Worm (Caenorhabditis elegans): ENCODE data around the gene C25F9.15.

DNA sequence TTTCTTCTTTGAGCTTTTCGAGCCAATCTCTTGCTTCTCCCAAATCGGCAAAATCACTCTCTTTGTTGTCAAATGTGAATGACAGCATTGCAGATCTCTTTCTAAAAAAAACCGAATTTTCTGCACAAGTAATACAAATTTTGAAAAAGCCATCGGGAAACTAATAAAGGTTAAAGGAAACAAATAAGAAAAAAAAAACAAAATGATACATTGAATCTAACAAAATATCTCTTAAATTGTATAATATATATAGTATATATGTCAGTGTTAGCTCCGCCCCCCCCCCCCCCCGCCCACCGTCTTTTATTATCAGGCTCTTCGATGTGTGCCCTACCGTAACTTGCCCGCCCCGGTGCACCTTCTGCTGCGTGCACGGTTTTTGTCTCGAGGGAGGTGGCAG, 15.0 kb downstream of the C25F9.15 start, which contains the start of gene C25F9.11:
- TF ChIP-seq flt-1 (GFP tag; IDR thresholded peaks at IDR 0.05) = no peak
- no peak for TF ChIP-seq cog-1 (tag; optimal IDR thresholded peaks at IDR 0.05)
- TF ChIP-seq klf-2 (GFP tag; conservative IDR thresholded peaks at IDR 0.05) = no peak
- no peak for TF ChIP-seq T22C8.4 (GFP tag; IDR thresholded peaks at IDR 0.05)
- no peak for TF ChIP-seq ztf-23 (GFP tag; IDR thresholded peaks at IDR 0.05)
- no peak for TF ChIP-seq med-1 (GFP tag; optimal IDR thresholded peaks at IDR 0.05; ENCODE audit: insufficient read depth)
- no peak for TF ChIP-seq ztf-29 (GFP tag; IDR thresholded peaks at IDR 0.05)

Measured in whole organism, midembryonic.